Fruit fly (Drosophila melanogaster): Measurements from ENCODE around the gene Nepl5.

Gene Nepl5

DNA sequence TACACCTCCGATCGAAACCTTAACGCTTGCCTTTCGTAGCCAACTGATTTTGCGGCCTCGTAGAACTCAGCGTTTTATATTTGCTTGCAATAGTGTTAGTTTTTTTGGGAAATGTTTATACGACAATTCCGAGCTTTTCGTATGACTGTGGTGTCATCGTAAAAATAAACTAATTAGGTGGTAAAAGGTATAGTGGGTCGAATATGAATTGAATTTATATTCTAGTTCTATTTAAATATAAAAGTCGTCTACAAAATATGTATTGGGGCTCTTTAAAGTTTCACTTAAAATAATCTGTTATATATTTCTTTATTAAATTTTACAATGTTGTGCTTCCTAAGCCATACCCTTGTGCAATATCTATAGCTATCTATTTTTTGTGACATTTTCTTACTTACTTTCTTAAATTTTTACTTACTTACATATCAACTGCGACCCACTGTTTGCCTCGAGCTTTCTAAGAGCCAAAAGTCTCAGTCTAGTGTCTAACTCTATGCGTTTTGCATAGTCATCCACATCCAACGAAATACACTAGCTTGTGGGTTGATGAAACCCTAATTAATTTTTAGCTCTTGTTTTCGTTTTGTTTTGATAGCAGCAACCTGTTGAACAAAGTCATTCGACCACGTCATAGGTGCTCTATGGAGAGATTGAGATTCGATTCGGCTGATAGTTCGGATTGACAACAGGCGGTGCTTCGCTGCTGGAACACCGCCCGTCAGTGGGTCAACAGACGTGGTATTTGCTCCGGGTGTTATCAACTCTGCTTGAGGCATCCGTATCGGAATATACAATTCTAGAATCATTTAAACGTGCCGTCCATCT lies 29.9 kb upstream of the Nepl5 start, which contains the start of gene CG9498 (continued):
- peak; percentile 53 for TF ChIP-seq CG17612 (GFP tag; IDR thresholded peaks at IDR 0.05)
- peak; percentile 78; the same call in 1 of the 2 replicates for TF ChIP-seq gsb (GFP tag; IDR thresholded peaks at IDR 0.05)
- TF ChIP-seq wek (GFP tag; optimal IDR thresholded peaks at IDR 0.05) = no peak
- no peak for TF ChIP-seq CG8478 (optimal IDR thresholded peaks at IDR 0.05)
- no peak for TF ChIP-seq nom (GFP tag; optimal IDR thresholded peaks at IDR 0.05)
- peak in 1 of 2 experiments; percentile 53 for TF ChIP-seq bsh (GFP tag; optimal IDR thresholded peaks at IDR 0.05)
- TF ChIP-seq C15 (GFP tag; IDR thresholded peaks at IDR 0.05) = peak; percentile 83
- TF ChIP-seq CG12104 (GFP tag; optimal IDR thresholded peaks at IDR 0.05) = peak; percentile 68
- TF ChIP-seq cg (GFP tag; optimal IDR thresholded peaks at IDR 0.05) = peak; percentile 14
- no peak for TF ChIP-seq dan (GFP tag; IDR thresholded peaks at IDR 0.05)
- TF ChIP-seq CG12236 (GFP tag; optimal IDR thresholded peaks at IDR 0.05) = no peak
- no peak for TF ChIP-seq ab (GFP tag; optimal IDR thresholded peaks at IDR 0.05)
- TF ChIP-seq dati (GFP tag; IDR thresholded peaks at IDR 0.05) = no peak
- no peak for TF ChIP-seq CG43689 (GFP tag; IDR thresholded peaks at IDR 0.05)
- TF ChIP-seq bab2 (GFP tag; optimal IDR thresholded peaks at IDR 0.05) = no peak
- peak; percentile 80 for TF ChIP-seq scrt (GFP tag; optimal IDR thresholded peaks at IDR 0.05)
- no peak for TF ChIP-seq CG4360 (GFP tag; IDR thresholded peaks at IDR 0.05)
- TF ChIP-seq aop (GFP tag; IDR thresholded peaks at IDR 0.05) = no peak
- peak; percentile 70 for TF ChIP-seq Adf1 (GFP tag; IDR thresholded peaks at IDR 0.05)
- peak; percentile 7 for TF ChIP-seq Bteb2 (GFP tag; optimal IDR thresholded peaks at IDR 0.05)
- peak; percentile 71 for TF ChIP-seq Hr3 (GFP tag; optimal IDR thresholded peaks at IDR 0.05)
- peak; percentile 70 for TF ChIP-seq ATbp (GFP tag; optimal IDR thresholded peaks at IDR 0.05)
- TF ChIP-seq danr (GFP tag; IDR thresholded peaks at IDR 0.05) = peak; percentile 90
- TF ChIP-seq row (GFP tag; IDR thresholded peaks at IDR 0.05) = peak; percentile 90
- TF ChIP-seq klu (GFP tag; IDR thresholded peaks at IDR 0.05) = no peak; the same call in 1 of the 2 replicates
- TF ChIP-seq Mrtf (GFP tag; IDR thresholded peaks at IDR 0.05) = no peak
- peak; percentile 96 for TF ChIP-seq CG11695 (GFP tag; IDR thresholded peaks at IDR 0.05)
- TF ChIP-seq Sry-δ (GFP tag; optimal IDR thresholded peaks at IDR 0.05) = no peak
- TF ChIP-seq tap (tag; optimal IDR thresholded peaks at IDR 0.05) = peak; percentile 78
- TF ChIP-seq CG8089 (GFP tag; optimal IDR thresholded peaks at IDR 0.05) = no peak
- TF ChIP-seq kah (GFP tag; optimal IDR thresholded peaks at IDR 0.05) = peak; percentile 57
- peak; percentile 50 for TF ChIP-seq CG17328 (GFP tag; IDR thresholded peaks at IDR 0.05)
- no peak for TF ChIP-seq Elba2 (GFP tag; optimal IDR thresholded peaks at IDR 0.05)
- peak; percentile 60 for TF ChIP-seq Ada2b (GFP tag; IDR thresholded peaks at IDR 0.05)
- peak; percentile 35 for TF ChIP-seq CG15601 (tag; optimal IDR thresholded peaks at IDR 0.05)
- TF ChIP-seq CG31441 (GFP tag; IDR thresholded peaks at IDR 0.05) = peak; percentile 84
- TF ChIP-seq onecut (GFP tag; IDR thresholded peaks at IDR 0.05) = 0 out of 2 replicates have a peak, but pooled peaks have one; percentile 13
- TF ChIP-seq Lhr (GFP tag; optimal IDR thresholded peaks at IDR 0.05) = no peak
- peak; percentile 90 for TF ChIP-seq CG2120 (GFP tag; optimal IDR thresholded peaks at IDR 0.05)
- peak; percentile 91 for TF ChIP-seq CG6854 (GFP tag; optimal IDR thresholded peaks at IDR 0.05)
- peak; percentile 60 for TF ChIP-seq CG8388 (GFP tag; optimal IDR thresholded peaks at IDR 0.05)
- peak; percentile 60; the same call in 2 of the 3 replicates for TF ChIP-seq CG6175 (GFP tag; IDR thresholded peaks at IDR 0.05)
- no peak for TF ChIP-seq eve (GFP tag; optimal IDR thresholded peaks at IDR 0.05)
- TF ChIP-seq MBD-R2 (GFP tag; IDR thresholded peaks at IDR 0.05) = peak; percentile 14; the same call in 1 of the 2 replicates
- peak; percentile 92 for TF ChIP-seq al (GFP tag; IDR thresholded peaks at IDR 0.05)
- peak; percentile 33 for TF ChIP-seq twi (tag; optimal IDR thresholded peaks at IDR 0.05)
- TF ChIP-seq CG1603 (tag; optimal IDR thresholded peaks at IDR 0.05) = no peak
- no peak for TF ChIP-seq sr (GFP tag; IDR thresholded peaks at IDR 0.05)
- TF ChIP-seq CG10462 (GFP tag; optimal IDR thresholded peaks at IDR 0.05) = peak; percentile 4
- TF ChIP-seq CG8765 (GFP tag; IDR thresholded peaks at IDR 0.05) = peak; percentile 20; the same call in 1 of the 2 replicates
- no peak for TF ChIP-seq Dad (GFP tag; optimal IDR thresholded peaks at IDR 0.05)

Measured in whole organism, embryonic.